Worm (Caenorhabditis elegans) whole organism, L4 larva: ENCODE data around the gene lin-52.

Experiments
- T20F7.1 ChIP-seq: fragments of 200-800 bp; sonication (Bioruptor generic); optimal IDR thresholded peaks from 2 replicates; lab custom pipeline; 2018; ENCODE audit warnings: mild to moderate bottlenecking, missing genetic modification characterization, missing compliant biosample characterization
- Y5F2A.4 ChIP-seq: fragments of 200-800 bp; sonication (Bioruptor generic); optimal IDR thresholded peaks from 2 replicates; lab custom pipeline; 2018; ENCODE audit warnings: mild to moderate bottlenecking, missing genetic modification characterization, missing compliant biosample characterization
- Y75B8A.6 ChIP-seq: fragments of 200-800 bp; sonication (Bioruptor generic); IDR thresholded peaks from 2 replicates; pipeline ENCODE4 v1.3.6; 2022; ENCODE audit warnings: missing genetic modification reagents, missing genetic modification characterization, missing compliant biosample characterization
- ZK337.2 ChIP-seq: fragments of 200-800 bp; sonication (Bioruptor generic); IDR thresholded peaks from 2 replicates; pipeline ENCODE4 v1.3.6; 2022; ENCODE audit warnings: missing genetic modification reagents, missing genetic modification characterization, missing compliant biosample characterization
- ZK546.5 ChIP-seq, 2 experiments: sonication (generic microtip); optimal IDR thresholded peaks; 2 replicates each; lab custom pipeline; 2017; ENCODE audit warnings: missing biosample characterization in 2 of 2, missing genetic modification characterization in 2 of 2
- ama-1 ChIP-seq: fragments of 150-350 bp; optimal IDR thresholded peaks from 2 replicates; lab custom pipeline; 2014; ENCODE audit warnings: inconsistent platforms, mixed read lengths
- arid-1 ChIP-seq: fragments of 200-800 bp; sonication (Bioruptor generic); conservative IDR thresholded peaks from 2 replicates; pipeline ENCODE4 v1.3.6; 2022; ENCODE audit warnings: missing genetic modification reagents, missing genetic modification characterization, missing compliant biosample characterization
- dmd-9 ChIP-seq: fragments of 200-800 bp; sonication (Bioruptor generic); IDR thresholded peaks from 2 replicates; pipeline ENCODE4 v1.3.6; 2022; ENCODE audit warnings: missing genetic modification reagents, missing genetic modification characterization, missing compliant biosample characterization
- egl-27 ChIP-seq: sonication (generic microtip); optimal IDR thresholded peaks from 3 replicates; lab custom pipeline; 2017; ENCODE audit warnings: missing biosample characterization, missing genetic modification reagents, missing genetic modification characterization
- fos-1 ChIP-seq: fragments of 150-350 bp; optimal IDR thresholded peaks from 2 replicates; lab custom pipeline; 2014; ENCODE audit warnings: missing biosample characterization, missing genetic modification characterization
- hif-1 ChIP-seq, 2 experiments: sonication (generic microtip); optimal IDR thresholded peaks; 2 replicates each; lab custom pipeline; 2016 to 2017; ENCODE audit warnings: missing compliant biosample characterization in 2 of 2, missing genetic modification characterization in 2 of 2, missing genetic modification reagents in 2 of 2, missing genotype in 2 of 2, mild to moderate bottlenecking in 1 of 2
- hlh-30 ChIP-seq: sonication (generic microtip); optimal IDR thresholded peaks from 2 replicates; lab custom pipeline; 2017; ENCODE audit warnings: antibody characterized with exemption, mild to moderate bottlenecking, missing genetic modification characterization, missing compliant biosample characterization; ENCODE audit not compliant: insufficient read depth
- hmg-1.1 ChIP-seq: fragments of 200-800 bp; sonication (Bioruptor generic); IDR thresholded peaks from 2 replicates; pipeline ENCODE4 v1.3.6; 2022; ENCODE audit warnings: missing genetic modification reagents, missing genetic modification characterization, missing compliant biosample characterization
- lir-3 ChIP-seq: sonication (generic microtip); optimal IDR thresholded peaks from 2 replicates; lab custom pipeline; 2016; ENCODE audit warnings: mild to moderate bottlenecking, missing genetic modification characterization, missing compliant biosample characterization
- madf-5 ChIP-seq, 2 experiments: fragments of 200-800 bp; sonication (Bioruptor generic); IDR thresholded peaks; 2 replicates each; pipeline ENCODE4 v1.3.6; 2022; ENCODE audit warnings: missing compliant biosample characterization in 2 of 2, missing genetic modification characterization in 2 of 2
- madf-9 ChIP-seq: fragments of 200-800 bp; sonication (Bioruptor generic); conservative IDR thresholded peaks from 2 replicates; pipeline ENCODE4 v1.3.6; 2022; ENCODE audit warnings: missing genetic modification reagents, missing genetic modification characterization, missing compliant biosample characterization
- mdt-29 ChIP-seq: fragments of 200-800 bp; sonication (Bioruptor generic); IDR thresholded peaks from 2 replicates; pipeline ENCODE4 v1.3.6; 2022; ENCODE audit warnings: missing genetic modification reagents, missing genetic modification characterization, missing compliant biosample characterization
- mxl-2 ChIP-seq: fragments of 200-800 bp; sonication (Bioruptor generic); conservative IDR thresholded peaks from 2 replicates; pipeline ENCODE4 v1.3.6; 2022; ENCODE audit warnings: missing genetic modification reagents, missing genetic modification characterization, missing compliant biosample characterization
- nhr-102 ChIP-seq: sonication (generic microtip); optimal IDR thresholded peaks from 2 replicates; lab custom pipeline; 2016; ENCODE audit warnings: mild to moderate bottlenecking, missing genetic modification characterization, moderate library complexity, missing compliant biosample characterization
- nhr-11 ChIP-seq: fragments of 150-350 bp; optimal IDR thresholded peaks from 2 replicates; lab custom pipeline; 2014; ENCODE audit warnings: missing biosample characterization, missing genetic modification characterization
- nhr-111 ChIP-seq: fragments of 200-800 bp; sonication (Bioruptor generic); optimal IDR thresholded peaks from 2 replicates; lab custom pipeline; 2018; ENCODE audit warnings: mild to moderate bottlenecking, missing genetic modification characterization, missing compliant biosample characterization
- nhr-237 ChIP-seq: sonication (generic microtip); optimal IDR thresholded peaks from 2 replicates; lab custom pipeline; 2017; ENCODE audit warnings: missing biosample characterization, missing genetic modification characterization
- nhr-25 ChIP-seq: sonication (generic microtip); optimal IDR thresholded peaks from 2 replicates; lab custom pipeline; 2017; ENCODE audit warnings: missing genetic modification characterization, mild to moderate bottlenecking, missing compliant biosample characterization, antibody characterized with exemption, moderate library complexity, borderline replicate concordance; ENCODE audit not compliant: insufficient read depth
- nhr-48 ChIP-seq: sonication (generic microtip); optimal IDR thresholded peaks from 2 replicates; lab custom pipeline; 2016; ENCODE audit warnings: mild to moderate bottlenecking, missing genetic modification characterization, missing compliant biosample characterization
- nhr-6 ChIP-seq: fragments of 150-350 bp; optimal IDR thresholded peaks from 2 replicates; lab custom pipeline; 2014; ENCODE audit warnings: missing biosample characterization, missing genetic modification characterization
- nhr-77 ChIP-seq: fragments of 150-350 bp; optimal IDR thresholded peaks from 2 replicates; lab custom pipeline; 2014; ENCODE audit warnings: missing biosample characterization, missing genetic modification characterization
- php-3 ChIP-seq: fragments of 200-800 bp; sonication (Bioruptor generic); IDR thresholded peaks from 2 replicates; pipeline ENCODE4 v1.3.6; 2022; ENCODE audit warnings: missing genetic modification reagents, missing genetic modification characterization, missing compliant biosample characterization
- pqm-1 ChIP-seq: sonication (generic microtip); optimal IDR thresholded peaks from 2 replicates; lab custom pipeline; 2017; ENCODE audit warnings: missing biosample characterization, missing genetic modification characterization
- rbr-2 ChIP-seq: sonication (generic microtip); optimal IDR thresholded peaks from 2 replicates; lab custom pipeline; 2016; ENCODE audit warnings: missing genotype, missing genetic modification characterization, missing compliant biosample characterization
- saeg-2 ChIP-seq: fragments of 200-800 bp; sonication (Bioruptor generic); IDR thresholded peaks from 2 replicates; pipeline ENCODE4 v1.3.6; 2022; ENCODE audit warnings: missing genetic modification reagents, missing genetic modification characterization, missing compliant biosample characterization
- sdz-12 ChIP-seq: fragments of 200-800 bp; sonication (Bioruptor generic); optimal IDR thresholded peaks from 2 replicates; lab custom pipeline; 2018; ENCODE audit warnings: mild to moderate bottlenecking, missing genetic modification characterization, missing compliant biosample characterization
- spr-1 ChIP-seq: sonication (generic microtip); optimal IDR thresholded peaks from 2 replicates; lab custom pipeline; 2016; ENCODE audit warnings: mild to moderate bottlenecking, missing genetic modification characterization, missing compliant biosample characterization
- spr-3 ChIP-seq: fragments of 200-800 bp; sonication (Bioruptor generic); optimal IDR thresholded peaks from 2 replicates; lab custom pipeline; 2018; ENCODE audit warnings: mild to moderate bottlenecking, missing genetic modification characterization, missing compliant biosample characterization
- tag-97 ChIP-seq: fragments of 200-800 bp; sonication (Bioruptor generic); IDR thresholded peaks from 2 replicates; pipeline ENCODE4 v1.3.6; 2022; ENCODE audit warnings: missing genetic modification characterization, missing compliant biosample characterization
- vab-7 ChIP-seq: fragments of 200-800 bp; sonication (Bioruptor generic); IDR thresholded peaks from 2 replicates; pipeline ENCODE4 v1.3.6; 2022; ENCODE audit warnings: missing genetic modification reagents, missing genetic modification characterization, missing compliant biosample characterization
- zag-1 ChIP-seq: fragments of 150-350 bp; optimal IDR thresholded peaks from 2 replicates; lab custom pipeline; 2014; ENCODE audit warnings: missing biosample characterization, missing genetic modification characterization
- zfp-3 ChIP-seq: fragments of 200-800 bp; sonication (Bioruptor generic); conservative IDR thresholded peaks from 2 replicates; pipeline ENCODE4 v1.3.6; 2022; ENCODE audit warnings: missing genetic modification reagents, missing genetic modification characterization, missing compliant biosample characterization
- zip-11 ChIP-seq: fragments of 200-800 bp; sonication (Bioruptor generic); IDR thresholded peaks from 2 replicates; pipeline ENCODE4 v1.3.6; 2022; ENCODE audit warnings: missing genetic modification characterization, missing compliant biosample characterization
- zip-2 ChIP-seq: fragments of 150-350 bp; optimal IDR thresholded peaks from 2 replicates; lab custom pipeline; 2014; ENCODE audit warnings: missing biosample characterization, missing genetic modification characterization
- ztf-11 ChIP-seq: fragments of 150-350 bp; optimal IDR thresholded peaks from 2 replicates; lab custom pipeline; 2014; ENCODE audit warnings: missing biosample characterization, missing genetic modification characterization
- ztf-7 ChIP-seq: fragments of 150-350 bp; optimal IDR thresholded peaks from 2 replicates; lab custom pipeline; 2014; ENCODE audit warnings: missing biosample characterization, missing genetic modification characterization

lin-52 gene

DNA sequence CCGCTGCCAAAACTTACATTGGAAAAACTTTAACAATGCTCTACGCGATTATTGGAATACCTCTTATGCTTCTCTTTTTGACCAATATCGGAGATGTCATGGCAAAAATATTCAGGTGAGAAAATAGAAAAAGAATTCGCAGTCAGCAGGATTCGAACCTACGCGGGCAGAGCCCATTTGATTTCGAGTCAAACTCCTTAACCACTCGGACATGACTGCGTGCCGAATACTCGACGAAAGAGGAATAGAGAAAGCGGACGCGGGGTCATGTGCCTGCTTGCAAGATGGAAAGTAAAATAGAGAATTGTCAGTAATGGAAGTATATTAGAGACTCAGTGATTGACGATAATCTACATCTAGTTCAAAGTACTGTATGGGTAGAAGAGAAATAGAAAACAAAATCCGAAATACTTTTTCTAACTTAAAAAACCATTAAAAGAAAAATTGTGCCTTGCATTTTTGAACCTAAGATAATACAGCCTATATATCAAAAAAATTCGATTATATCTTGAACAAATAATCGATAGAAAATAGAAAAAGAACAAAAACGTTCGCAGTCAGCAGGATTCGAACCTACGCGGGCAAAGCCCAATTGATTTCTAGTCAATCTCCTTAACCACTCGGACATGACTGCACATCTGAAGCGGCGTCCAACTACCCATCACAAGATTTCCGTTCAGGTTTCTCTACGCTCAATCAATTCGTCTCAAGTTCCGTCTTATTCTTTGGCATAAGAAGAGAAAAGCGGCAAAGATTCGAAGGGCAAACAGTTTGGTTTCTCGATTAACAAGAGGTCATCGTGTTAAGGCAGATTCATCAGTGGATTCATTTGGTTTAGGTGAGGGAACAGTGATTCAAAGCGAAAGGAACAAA lies 37.2 kb upstream of the lin-52 start (continued):
- no peak for TF ChIP-seq ZK546.5 (tag; optimal IDR thresholded peaks at IDR 0.05; lab: Kevin White, UChicago)
- peak; percentile 89 for TF ChIP-seq madf-9 (GFP tag; lab: Robert Waterston, UW)
- TF ChIP-seq hmg-1.1 (GFP tag; lab: Robert Waterston, UW): peak; percentile 85
- no peak for TF ChIP-seq fos-1 (tag; lab: Kevin White, UChicago)
- peak; percentile 76 for TF ChIP-seq mdt-29 (GFP tag; lab: Robert Waterston, UW)
- TF ChIP-seq nhr-25 (tag; lab: Kevin White, UChicago): no peak
- TF ChIP-seq hlh-30: peak; percentile 71
- TF ChIP-seq tag-97 (GFP tag; lab: Robert Waterston, UW): no peak
- peak; percentile 32 for TF ChIP-seq Y5F2A.4
- peak; percentile 83 for TF ChIP-seq arid-1 (GFP tag; lab: Robert Waterston, UW)
- TF ChIP-seq nhr-102: peak; percentile 17
- no peak for TF ChIP-seq egl-27 (tag; lab: Kevin White, UChicago)
- peak in 1 of 2 experiments; percentile 57 for TF ChIP-seq hif-1 (tag; optimal IDR thresholded peaks at IDR 0.05; lab: Kevin White, UChicago)
- no peak for TF ChIP-seq ztf-11
- no peak for TF ChIP-seq nhr-6 (tag; lab: Kevin White, UChicago)
- TF ChIP-seq zip-11 (GFP tag; lab: Robert Waterston, UW): 0 out of 2 replicates have a peak, but pooled peaks have one; percentile 5
- TF ChIP-seq mxl-2 (GFP tag; lab: Robert Waterston, UW): peak; percentile 75; the same call in 1 of the 2 replicates
- no peak for TF ChIP-seq ztf-7 (tag; lab: Kevin White, UChicago)
- peak; percentile 73 for TF ChIP-seq rbr-2 (tag; lab: Kevin White, UChicago)
- TF ChIP-seq ama-1: no peak
- TF ChIP-seq zip-2: peak; percentile 5
- peak; percentile 71 for TF ChIP-seq zfp-3 (GFP tag; lab: Robert Waterston, UW)
- TF ChIP-seq sdz-12 (GFP tag; lab: Kevin White, UChicago): peak; percentile 39
- TF ChIP-seq nhr-11 (tag; lab: Kevin White, UChicago): peak; percentile 5
- peak; percentile 4 for TF ChIP-seq nhr-77 (tag; lab: Kevin White, UChicago)
- peak; percentile 34 for TF ChIP-seq nhr-48 (tag; lab: Kevin White, UChicago)
- TF ChIP-seq nhr-237 (tag; lab: Kevin White, UChicago): no peak
- TF ChIP-seq ZK337.2: peak; percentile 85
- TF ChIP-seq Y75B8A.6: no peak
- TF ChIP-seq pqm-1 (tag; lab: Kevin White, UChicago): no peak
- TF ChIP-seq T20F7.1 (GFP tag; lab: Kevin White, UChicago): peak; percentile 37
- no peak for TF ChIP-seq lir-3 (tag; lab: Kevin White, UChicago)
- no peak for TF ChIP-seq zag-1
- TF ChIP-seq dmd-9 (GFP tag; lab: Robert Waterston, UW): peak; percentile 86
- TF ChIP-seq nhr-111 (GFP tag; lab: Kevin White, UChicago): peak; percentile 48
- peak; percentile 55 to 71; a peak in 1 of 4 replicates for TF ChIP-seq madf-5 (GFP tag; IDR thresholded peaks at IDR 0.05; lab: Robert Waterston, UW)
- peak; percentile 8 for TF ChIP-seq spr-3
- peak; percentile 60; the same call in 1 of the 2 replicates for TF ChIP-seq saeg-2 (GFP tag; lab: Robert Waterston, UW)
- no peak for TF ChIP-seq spr-1 (tag; lab: Kevin White, UChicago)
- TF ChIP-seq vab-7 (GFP tag; lab: Robert Waterston, UW): peak; percentile 88
- peak; percentile 73 for TF ChIP-seq php-3
